Worm (Caenorhabditis elegans) whole organism, late embryonic: Measurements from ENCODE around the gene ZK637.12.

Experiments
- ceh-14 ChIP-seq: sonication (generic microtip); optimal IDR thresholded peaks from 2 replicates; lab custom pipeline; 2016; ENCODE audit warnings: missing genotype, missing genetic modification characterization, missing compliant biosample characterization
- ceh-18 ChIP-seq: sonication (generic microtip); optimal IDR thresholded peaks from 2 replicates; lab custom pipeline; 2016; ENCODE audit warnings: missing genetic modification characterization, missing compliant biosample characterization
- ceh-30 ChIP-seq: fragments of 150-350 bp; optimal IDR thresholded peaks from 2 replicates; lab custom pipeline; 2014; ENCODE audit warnings: missing biosample characterization, missing genetic modification characterization
- ceh-9 ChIP-seq: sonication (generic microtip); optimal IDR thresholded peaks from 2 replicates; lab custom pipeline; 2016; ENCODE audit warnings: mild to moderate bottlenecking, missing genetic modification characterization, inconsistent platforms, missing compliant biosample characterization
- dmd-4 ChIP-seq: sonication (generic microtip); optimal IDR thresholded peaks from 2 replicates; lab custom pipeline; 2016; ENCODE audit warnings: borderline replicate concordance, missing genetic modification characterization, missing compliant biosample characterization
- elt-2 ChIP-seq: sonication (generic microtip); optimal IDR thresholded peaks from 2 replicates; lab custom pipeline; 2016; ENCODE audit warnings: missing genetic modification reagents, missing genetic modification characterization, missing compliant biosample characterization
- fax-1 ChIP-seq: sonication (generic microtip); optimal IDR thresholded peaks from 2 replicates; lab custom pipeline; 2016; ENCODE audit warnings: missing genotype, missing genetic modification characterization, missing compliant biosample characterization
- fkh-6 ChIP-seq: sonication (generic microtip); optimal IDR thresholded peaks from 2 replicates; lab custom pipeline; 2016; ENCODE audit warnings: missing genetic modification characterization, missing compliant biosample characterization
- hlh-13 ChIP-seq: fragments of 200-800 bp; sonication (Bioruptor generic); optimal IDR thresholded peaks from 2 replicates; lab custom pipeline; 2018; ENCODE audit warnings: mild to moderate bottlenecking, missing genetic modification characterization, missing compliant biosample characterization
- hlh-30 ChIP-seq: sonication (generic microtip); optimal IDR thresholded peaks from 2 replicates; lab custom pipeline; 2017; ENCODE audit warnings: antibody characterized with exemption, missing genetic modification characterization, missing compliant biosample characterization; ENCODE audit not compliant: insufficient read depth
- nhr-11 ChIP-seq: fragments of 150-350 bp; optimal IDR thresholded peaks from 2 replicates; lab custom pipeline; 2014; ENCODE audit warnings: missing biosample characterization, missing genetic modification characterization
- pqm-1 ChIP-seq: sonication (generic microtip); optimal IDR thresholded peaks from 2 replicates; lab custom pipeline; 2016; ENCODE audit warnings: missing genetic modification characterization, missing compliant biosample characterization
- unc-55 ChIP-seq: sonication (generic microtip); optimal IDR thresholded peaks from 2 replicates; lab custom pipeline; 2017; ENCODE audit warnings: missing biosample characterization, missing genetic modification reagents, missing genetic modification characterization
- zip-5 ChIP-seq: sonication (generic microtip); optimal IDR thresholded peaks from 2 replicates; lab custom pipeline; 2016; ENCODE audit warnings: missing genetic modification characterization, missing compliant biosample characterization

- TF ChIP-seq ceh-9 (tag; lab: Kevin White, UChicago) = no peak
- TF ChIP-seq hlh-30 = no peak
- TF ChIP-seq ceh-30 (tag; lab: Kevin White, UChicago) = no peak
- TF ChIP-seq nhr-11 = no peak
- TF ChIP-seq unc-55 (GFP tag; lab: Kevin White, UChicago) = no peak
- no peak for TF ChIP-seq fkh-6
- no peak for TF ChIP-seq zip-5
- no peak for TF ChIP-seq elt-2 (tag; lab: Kevin White, UChicago)
- no peak for TF ChIP-seq dmd-4 (tag; lab: Kevin White, UChicago)
- TF ChIP-seq fax-1 = no peak
- TF ChIP-seq pqm-1 (tag; lab: Kevin White, UChicago) = no peak
- no peak for TF ChIP-seq hlh-13 (GFP tag; lab: Kevin White, UChicago)
- TF ChIP-seq ceh-14 (tag; lab: Kevin White, UChicago) = no peak
- TF ChIP-seq ceh-18 (tag; lab: Kevin White, UChicago) = no peak
These were observed 12.3 kb upstream of the ZK637.12 start, which contains the start of gene tpk-1 for ce11 chrIII:8911598-8912194.
